Fruit fly (Drosophila melanogaster) whole organism, embryonic: ENCODE measurements around the gene Eig71Ed.
A peak's percentile ranks its signal among the peaks of the same experiment; 100 is the strongest.

Experiments used
- Aef1 ChIP-seq: fragments of 200-800 bp; sonication (Bioruptor generic); IDR thresholded peaks from 3 replicates; pipeline ENCODE4 v1.3.6; 2022; ENCODE audit warnings: missing biosample characterization, missing genetic modification characterization
- Bteb2 ChIP-seq: fragments of 200-800 bp; sonication (Bioruptor generic); optimal IDR thresholded peaks from 2 replicates; lab custom pipeline; 2016; ENCODE audit warnings: missing biosample characterization, missing genetic modification characterization
- CG10462 ChIP-seq: fragments of 200-800 bp; sonication (Bioruptor generic); optimal IDR thresholded peaks from 2 replicates; lab custom pipeline; 2016; ENCODE audit warnings: missing biosample characterization, missing genetic modification characterization
- CG11560 ChIP-seq: fragments of 200-800 bp; sonication (Bioruptor generic); IDR thresholded peaks from 3 replicates; pipeline ENCODE4 v1.3.6; 2022; ENCODE audit warnings: missing biosample characterization, missing genetic modification characterization
- CG13775 ChIP-seq: fragments of 200-800 bp; sonication (Bioruptor generic); optimal IDR thresholded peaks from 3 replicates; lab custom pipeline; 2017; ENCODE audit warnings: missing biosample characterization, mild to moderate bottlenecking, missing genetic modification characterization
- CG15696 ChIP-seq: fragments of 200-800 bp; sonication (Bioruptor generic); optimal IDR thresholded peaks from 2 replicates; lab custom pipeline; 2019; ENCODE audit warnings: missing biosample characterization, mild to moderate bottlenecking, missing genetic modification characterization, moderate library complexity
- CG18599 ChIP-seq: fragments of 200-800 bp; sonication (Bioruptor generic); optimal IDR thresholded peaks from 3 replicates; lab custom pipeline; 2017; ENCODE audit warnings: missing biosample characterization, missing genetic modification characterization, mild to moderate bottlenecking, moderate library complexity, missing genetic modification reagents
- CG2202 ChIP-seq: fragments of 200-800 bp; sonication (Bioruptor generic); optimal IDR thresholded peaks from 2 replicates; lab custom pipeline; 2018; ENCODE audit warnings: missing biosample characterization, mild to moderate bottlenecking, missing genetic modification characterization
- CG2889 ChIP-seq: fragments of 200-800 bp; sonication (Bioruptor generic); IDR thresholded peaks from 3 replicates; pipeline ENCODE4 v1.3.6; 2022; ENCODE audit warnings: missing biosample characterization, missing genetic modification characterization
- CG31441 ChIP-seq: fragments of 200-800 bp; sonication (Bioruptor generic); IDR thresholded peaks from 2 replicates; pipeline ENCODE4 v1.3.6; 2022; ENCODE audit warnings: missing biosample characterization, missing genetic modification characterization
- CG34422 ChIP-seq: fragments of 200-800 bp; sonication (Bioruptor generic); IDR thresholded peaks from 3 replicates; pipeline ENCODE4 v1.3.6; 2022; ENCODE audit warnings: missing biosample characterization, missing genetic modification characterization
- CG7745 ChIP-seq: fragments of 200-800 bp; sonication (Bioruptor generic); optimal IDR thresholded peaks from 2 replicates; lab custom pipeline; 2018; ENCODE audit warnings: missing biosample characterization, mild to moderate bottlenecking, missing genetic modification characterization, moderate library complexity
- CG7987 ChIP-seq: fragments of 200-800 bp; sonication (Bioruptor generic); optimal IDR thresholded peaks from 2 replicates; lab custom pipeline; 2018; ENCODE audit warnings: missing biosample characterization, mild to moderate bottlenecking, missing genetic modification characterization, moderate library complexity
- CG8290 ChIP-seq, 3 experiments: fragments of 200-800 bp; sonication (Bioruptor generic); optimal IDR thresholded peaks; 2 replicates each; lab custom pipeline; 2016 to 2019; ENCODE audit warnings: missing biosample characterization in 3 of 3, missing genetic modification characterization in 3 of 3, mild to moderate bottlenecking in 2 of 3, moderate library complexity in 1 of 3
- CG8924 ChIP-seq: fragments of 200-800 bp; optimal IDR thresholded peaks from 3 replicates; lab custom pipeline; 2019; ENCODE audit warnings: missing biosample characterization, mild to moderate bottlenecking, missing genetic modification characterization, moderate library complexity
- CG9797 ChIP-seq: fragments of 200-800 bp; sonication (Bioruptor generic); optimal IDR thresholded peaks from 3 replicates; lab custom pipeline; 2018; ENCODE audit warnings: missing biosample characterization, mild to moderate bottlenecking, missing genetic modification characterization
- CG9876 ChIP-seq: fragments of 200-800 bp; sonication (Bioruptor generic); optimal IDR thresholded peaks from 2 replicates; lab custom pipeline; 2016; ENCODE audit warnings: missing biosample characterization, missing genetic modification characterization
- Deaf1 ChIP-seq: fragments of 200-800 bp; optimal IDR thresholded peaks from 3 replicates; lab custom pipeline; 2019; ENCODE audit warnings: missing biosample characterization, mild to moderate bottlenecking, missing genetic modification characterization, moderate library complexity
- E2f1 ChIP-seq: fragments of 200-800 bp; sonication (Bioruptor generic); IDR thresholded peaks from 2 replicates; pipeline ENCODE4 v1.3.6; 2022; ENCODE audit warnings: missing biosample characterization, missing genetic modification characterization
- Gug ChIP-seq: fragments of 200-800 bp; sonication (Bioruptor generic); IDR thresholded peaks from 4 replicates; pipeline ENCODE4 v1.3.6; 2022; ENCODE audit warnings: missing biosample characterization, missing genetic modification characterization
- Hey ChIP-seq: fragments of 200-800 bp; sonication (Bioruptor generic); optimal IDR thresholded peaks from 3 replicates; lab custom pipeline; 2018; ENCODE audit warnings: missing biosample characterization, mild to moderate bottlenecking, missing genetic modification characterization
- NC2β ChIP-seq: fragments of 200-800 bp; sonication (Bioruptor generic); optimal IDR thresholded peaks from 2 replicates; lab custom pipeline; 2016; ENCODE audit warnings: missing biosample characterization, missing genetic modification characterization
- Optix ChIP-seq: fragments of 200-800 bp; sonication (Bioruptor generic); IDR thresholded peaks from 3 replicates; pipeline ENCODE4 v1.3.6; 2022; ENCODE audit warnings: missing biosample characterization, missing genetic modification characterization
- Rfx ChIP-seq: fragments of 200-800 bp; sonication (Bioruptor generic); IDR thresholded peaks from 2 replicates; pipeline ENCODE4 v1.3.6; 2022; ENCODE audit warnings: missing biosample characterization, missing genetic modification characterization
- Scr ChIP-seq: fragments of 200-800 bp; sonication (Bioruptor generic); IDR thresholded peaks from 2 replicates; pipeline ENCODE4 v1.3.6; 2022; ENCODE audit warnings: missing biosample characterization, missing genetic modification characterization; ENCODE audit not compliant: partially characterized antibody
- TFAM ChIP-seq: fragments of 200-800 bp; sonication (Bioruptor generic); optimal IDR thresholded peaks from 2 replicates; lab custom pipeline; 2017; ENCODE audit warnings: missing biosample characterization, missing genetic modification characterization, inconsistent platforms
- bigmax ChIP-seq: fragments of 200-800 bp; sonication (Bioruptor generic); optimal IDR thresholded peaks from 2 replicates; lab custom pipeline; 2018; ENCODE audit warnings: missing biosample characterization, mild to moderate bottlenecking, missing genetic modification characterization
- cato ChIP-seq: fragments of 200-800 bp; sonication (Bioruptor generic); optimal IDR thresholded peaks from 2 replicates; lab custom pipeline; 2016; ENCODE audit warnings: missing biosample characterization, missing genetic modification characterization, borderline replicate concordance
- dan ChIP-seq: fragments of 200-800 bp; sonication (Bioruptor generic); IDR thresholded peaks from 2 replicates; pipeline ENCODE4 v1.3.6; 2022; ENCODE audit warnings: missing biosample characterization, missing genetic modification characterization
- fd102C ChIP-seq: fragments of 200-800 bp; sonication (Bioruptor generic); optimal IDR thresholded peaks from 2 replicates; lab custom pipeline; 2018; ENCODE audit warnings: missing biosample characterization, mild to moderate bottlenecking, missing genetic modification characterization, moderate library complexity
- fd96Cb ChIP-seq: fragments of 200-800 bp; sonication (Bioruptor generic); optimal IDR thresholded peaks from 2 replicates; lab custom pipeline; 2018; ENCODE audit warnings: missing biosample characterization, mild to moderate bottlenecking, missing genetic modification characterization, moderate library complexity
- grn ChIP-seq: fragments of 200-800 bp; sonication (Bioruptor generic); optimal IDR thresholded peaks from 3 replicates; lab custom pipeline; 2017; ENCODE audit warnings: missing biosample characterization, missing genetic modification characterization
- gro ChIP-seq: fragments of 200-800 bp; sonication (Bioruptor generic); optimal IDR thresholded peaks from 2 replicates; lab custom pipeline; 2016; ENCODE audit warnings: missing biosample characterization, missing genetic modification characterization
- inv ChIP-seq: fragments of 200-800 bp; sonication (Bioruptor generic); IDR thresholded peaks from 2 replicates; pipeline ENCODE4 v1.3.6; 2022; ENCODE audit warnings: missing biosample characterization, missing genetic modification characterization; ENCODE audit not compliant: partially characterized antibody
- klu ChIP-seq: fragments of 200-800 bp; sonication (Bioruptor generic); IDR thresholded peaks from 2 replicates; pipeline ENCODE4 v1.3.6; 2022; ENCODE audit warnings: missing biosample characterization, missing genetic modification characterization
- lab ChIP-seq: fragments of 200-800 bp; sonication (Bioruptor generic); optimal IDR thresholded peaks from 3 replicates; lab custom pipeline; 2017; ENCODE audit warnings: missing biosample characterization, missing genetic modification characterization, mild to moderate bottlenecking, moderate library complexity, missing genetic modification reagents
- mam ChIP-seq: fragments of 200-800 bp; sonication (Bioruptor generic); optimal IDR thresholded peaks from 3 replicates; lab custom pipeline; 2016; ENCODE audit warnings: missing biosample characterization, missing genetic modification characterization
- mirr ChIP-seq: fragments of 200-800 bp; sonication (Bioruptor generic); optimal IDR thresholded peaks from 3 replicates; lab custom pipeline; 2018; ENCODE audit warnings: missing biosample characterization, mild to moderate bottlenecking, missing genetic modification characterization
- oc ChIP-seq: fragments of 200-800 bp; sonication (Bioruptor generic); optimal IDR thresholded peaks from 2 replicates; lab custom pipeline; 2018; ENCODE audit warnings: missing biosample characterization, mild to moderate bottlenecking, missing genetic modification characterization, moderate library complexity
- pho ChIP-seq: fragments of 200-800 bp; sonication (Bioruptor generic); optimal IDR thresholded peaks from 2 replicates; lab custom pipeline; 2016; ENCODE audit warnings: missing biosample characterization, missing genetic modification characterization
- pzg ChIP-seq: fragments of 200-800 bp; sonication (Bioruptor generic); optimal IDR thresholded peaks from 3 replicates; lab custom pipeline; 2018; ENCODE audit warnings: missing biosample characterization, mild to moderate bottlenecking, missing genetic modification characterization, moderate library complexity
- sens ChIP-seq: fragments of 200-800 bp; sonication (Bioruptor generic); peaks from one replicate; lab custom pipeline; 2016; ENCODE audit warnings: missing biosample characterization, missing genetic modification characterization
- seq ChIP-seq: fragments of 200-800 bp; sonication (Bioruptor generic); IDR thresholded peaks from 2 replicates; pipeline ENCODE4 v1.3.6; 2022; ENCODE audit warnings: missing biosample characterization, missing genetic modification characterization
- slp2 ChIP-seq: fragments of 200-800 bp; sonication (Bioruptor generic); optimal IDR thresholded peaks from 2 replicates; lab custom pipeline; 2016; ENCODE audit warnings: missing biosample characterization, missing genetic modification characterization
- sug ChIP-seq: fragments of 200-800 bp; optimal IDR thresholded peaks from 2 replicates; lab custom pipeline; 2019; ENCODE audit warnings: missing biosample characterization, mild to moderate bottlenecking, missing genetic modification characterization, moderate library complexity
- toy ChIP-seq: fragments of 200-800 bp; sonication (Bioruptor generic); IDR thresholded peaks from 2 replicates; pipeline ENCODE4 v1.3.6; 2022; ENCODE audit warnings: missing biosample characterization, missing genetic modification characterization
- unpg ChIP-seq: fragments of 200-800 bp; sonication (Bioruptor generic); optimal IDR thresholded peaks from 3 replicates; lab custom pipeline; 2018; ENCODE audit warnings: missing biosample characterization, mild to moderate bottlenecking, missing genetic modification characterization, moderate library complexity
- yki ChIP-seq: fragments of >200 bp; optimal IDR thresholded peaks from 3 replicates; lab custom pipeline; 2018
- zfh1 ChIP-seq: fragments of 200-800 bp; sonication (Bioruptor generic); IDR thresholded peaks from 3 replicates; pipeline ENCODE4 v1.3.6; 2022; ENCODE audit warnings: missing biosample characterization, missing genetic modification characterization

Gene Eig71Ed

DNA sequence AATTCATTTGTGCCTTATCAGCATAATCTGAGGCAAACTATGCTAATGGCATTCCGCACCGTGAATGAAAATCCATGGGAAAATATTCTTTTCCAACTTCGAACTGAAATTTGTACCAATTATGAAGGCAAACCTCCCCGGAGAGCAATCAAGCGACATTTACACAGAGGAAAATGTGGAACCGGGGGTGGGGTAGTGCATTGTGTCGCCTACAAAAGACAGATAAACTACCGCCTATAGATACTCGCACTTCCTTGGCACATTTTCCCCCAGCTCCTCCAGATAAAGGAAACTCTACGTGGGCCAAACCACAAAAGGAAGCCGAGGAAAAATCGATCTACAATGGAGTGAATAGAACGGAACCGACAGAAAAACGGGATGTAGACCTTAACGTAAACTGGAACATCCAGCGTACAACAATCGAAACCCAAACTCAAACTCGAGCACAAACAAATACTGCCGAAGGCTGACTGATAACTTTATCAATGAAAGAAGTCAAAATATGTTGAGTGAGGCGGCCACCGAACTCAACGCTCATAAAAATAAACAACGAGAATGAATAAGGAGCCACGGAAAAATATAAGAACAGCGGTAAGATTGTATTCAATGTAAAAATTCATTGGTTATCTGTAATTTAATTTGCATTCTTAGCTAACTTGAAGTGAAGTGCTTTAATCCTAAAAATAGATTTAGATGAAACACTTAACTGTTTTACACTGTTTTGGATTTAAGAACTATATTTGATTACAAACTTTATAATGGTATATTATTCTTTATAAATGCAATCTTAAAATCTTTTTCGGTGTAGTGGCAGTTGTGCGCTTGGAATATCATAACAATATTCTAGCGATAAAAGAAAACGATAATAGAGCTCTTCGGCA is 38.6 kb downstream of the Eig71Ed start (continued):
- TF ChIP-seq grn (GFP tag; lab: Kevin White, UChicago) (no peak), CG34422 (GFP tag; lab: Robert Waterston, UW) (no peak), CG31441 (GFP tag; lab: Robert Waterston, UW) (peak; percentile 71), CG7745 (no peak), yki (no peak), Optix (no peak), Scr (GFP tag; lab: Robert Waterston, UW) (no peak), NC2β (GFP tag; lab: Kevin White, UChicago) (no peak), Aef1 (GFP tag; lab: Robert Waterston, UW) (no peak), zfh1 (GFP tag; lab: Robert Waterston, UW) (peak; percentile 47; the same call in 2 of the 3 replicates), toy (GFP tag; lab: Robert Waterston, UW) (no peak), Deaf1 (tag; lab: Kevin White, UChicago) (peak; percentile 26), CG7987 (no peak), CG10462 (GFP tag; lab: Kevin White, UChicago) (no peak), CG18599 (peak; percentile 58), CG2202 (no peak), slp2 (GFP tag; lab: Kevin White, UChicago) (no peak), lab (GFP tag; lab: Kevin White, UChicago) (peak; percentile 28), Gug (GFP tag; lab: Robert Waterston, UW) (no peak), inv (GFP tag; lab: Robert Waterston, UW) (no peak), pho (no peak), bigmax (no peak), CG9876 (GFP tag; lab: Kevin White, UChicago) (no peak), Bteb2 (GFP tag; lab: Kevin White, UChicago) (no peak), cato (no peak), fd102C (GFP tag; lab: Kevin White, UChicago) (no peak), mirr (peak; percentile 23), CG9797 (GFP tag; lab: Kevin White, UChicago) (no peak), CG2889 (GFP tag; lab: Robert Waterston, UW) (no peak), klu (GFP tag; lab: Robert Waterston, UW) (no peak), sug (tag; lab: Kevin White, UChicago) (peak; percentile 79), CG8290 (GFP tag; optimal IDR thresholded peaks at IDR 0.05; lab: Kevin White, UChicago) (no peak), CG8290 (tag; optimal IDR thresholded peaks at IDR 0.05; lab: Kevin White, UChicago) (no peak), unpg (GFP tag; lab: Kevin White, UChicago) (peak; percentile 67), sens (peak; percentile 88), Rfx (GFP tag; lab: Robert Waterston, UW) (no peak; the same call in 1 of the 2 replicates), dan (GFP tag; lab: Robert Waterston, UW) (no peak), CG11560 (tag; lab: Robert Waterston, UW) (no peak), CG8924 (tag; lab: Kevin White, UChicago) (peak; percentile 73), CG13775 (GFP tag; lab: Kevin White, UChicago) (no peak), CG15696 (tag; lab: Kevin White, UChicago) (peak; percentile 61), pzg (GFP tag; lab: Kevin White, UChicago) (no peak), oc (tag; lab: Kevin White, UChicago) (no peak), TFAM (GFP tag; lab: Kevin White, UChicago) (no peak), gro (no peak), E2f1 (GFP tag; lab: Robert Waterston, UW) (no peak), Hey (tag; lab: Kevin White, UChicago) (no peak), fd96Cb (tag; lab: Kevin White, UChicago) (peak; percentile 77), seq (GFP tag; lab: Robert Waterston, UW) (no peak), mam (no peak)
